Fruit fly (Drosophila melanogaster) whole organism, embryonic: ENCODE data around the gene Polr2D.
A peak's percentile ranks its signal among the peaks of the same experiment; 100 is the strongest.

Source experiments
- Aef1 ChIP-seq: fragments of 200-800 bp; sonication (Bioruptor generic); IDR thresholded peaks from 3 replicates; pipeline ENCODE4 v1.3.6; 2022; ENCODE audit warnings: missing biosample characterization, missing genetic modification characterization
- Bdp1 ChIP-seq: fragments of 200-800 bp; sonication (Bioruptor generic); optimal IDR thresholded peaks from 3 replicates; lab custom pipeline; 2016; ENCODE audit warnings: missing biosample characterization, missing genetic modification characterization
- CG10366 ChIP-seq: fragments of 200-800 bp; sonication (Bioruptor generic); IDR thresholded peaks from 2 replicates; pipeline ENCODE4 v1.3.6; 2022; ENCODE audit warnings: missing biosample characterization, missing genetic modification characterization
- CG12071 ChIP-seq: fragments of 200-800 bp; sonication (Bioruptor generic); optimal IDR thresholded peaks from 3 replicates; lab custom pipeline; 2018; ENCODE audit warnings: missing biosample characterization, mild to moderate bottlenecking, missing genetic modification characterization
- CG13894 ChIP-seq: fragments of 200-800 bp; sonication (Bioruptor generic); optimal IDR thresholded peaks from 3 replicates; lab custom pipeline; 2018; ENCODE audit warnings: missing biosample characterization, mild to moderate bottlenecking, missing genetic modification characterization, moderate library complexity
- CG14860 ChIP-seq: fragments of 200-800 bp; sonication (Bioruptor generic); IDR thresholded peaks from 3 replicates; pipeline ENCODE4 v1.3.6; 2022; ENCODE audit warnings: missing biosample characterization, missing genetic modification characterization; ENCODE audit not compliant: partially characterized antibody
- CG1603 ChIP-seq: fragments of 200-800 bp; sonication (Bioruptor generic); optimal IDR thresholded peaks from 2 replicates; lab custom pipeline; 2019; ENCODE audit warnings: missing biosample characterization, mild to moderate bottlenecking, missing genetic modification characterization, moderate library complexity
- CG18599 ChIP-seq: fragments of 200-800 bp; sonication (Bioruptor generic); optimal IDR thresholded peaks from 3 replicates; lab custom pipeline; 2017; ENCODE audit warnings: missing biosample characterization, missing genetic modification characterization, mild to moderate bottlenecking, moderate library complexity, missing genetic modification reagents
- CG3163 ChIP-seq: fragments of 200-800 bp; sonication (Bioruptor generic); optimal IDR thresholded peaks from 3 replicates; lab custom pipeline; 2016; ENCODE audit warnings: missing biosample characterization, missing genetic modification characterization
- CG32532 ChIP-seq: fragments of 200-800 bp; sonication (Bioruptor generic); IDR thresholded peaks from 2 replicates; pipeline ENCODE4 v1.3.6; 2022; ENCODE audit warnings: missing biosample characterization, missing genetic modification characterization
- CG4282 ChIP-seq: fragments of 200-800 bp; sonication (Bioruptor generic); optimal IDR thresholded peaks from 2 replicates; lab custom pipeline; 2016; ENCODE audit warnings: missing biosample characterization, missing genetic modification characterization
- CG4360 ChIP-seq: fragments of 200-800 bp; sonication (Bioruptor generic); IDR thresholded peaks from 2 replicates; pipeline ENCODE4 v1.3.6; 2022; ENCODE audit warnings: missing biosample characterization, missing genetic modification characterization
- CG7839 ChIP-seq: fragments of 200-800 bp; sonication (Bioruptor generic); optimal IDR thresholded peaks from 3 replicates; lab custom pipeline; 2018; ENCODE audit warnings: missing biosample characterization, mild to moderate bottlenecking, missing genetic modification characterization, moderate library complexity
- CG7963 ChIP-seq: fragments of 200-800 bp; sonication (Bioruptor generic); IDR thresholded peaks from 3 replicates; pipeline ENCODE4 v1.3.6; 2022; ENCODE audit warnings: missing biosample characterization, missing genetic modification characterization; ENCODE audit not compliant: partially characterized antibody
- CG8089 ChIP-seq: fragments of 200-800 bp; sonication (Bioruptor generic); optimal IDR thresholded peaks from 3 replicates; lab custom pipeline; 2016; ENCODE audit warnings: missing biosample characterization, missing genetic modification characterization
- CG9797 ChIP-seq: fragments of 200-800 bp; sonication (Bioruptor generic); optimal IDR thresholded peaks from 3 replicates; lab custom pipeline; 2018; ENCODE audit warnings: missing biosample characterization, mild to moderate bottlenecking, missing genetic modification characterization
- CG9932 ChIP-seq: fragments of 200-800 bp; sonication (Bioruptor generic); IDR thresholded peaks from 2 replicates; pipeline ENCODE4 v1.3.6; 2022; ENCODE audit warnings: missing biosample characterization, missing genetic modification characterization
- Gug ChIP-seq: fragments of 200-800 bp; sonication (Bioruptor generic); IDR thresholded peaks from 4 replicates; pipeline ENCODE4 v1.3.6; 2022; ENCODE audit warnings: missing biosample characterization, missing genetic modification characterization
- HLH54F ChIP-seq: fragments of 200-800 bp; sonication (Bioruptor generic); optimal IDR thresholded peaks from 3 replicates; lab custom pipeline; 2016; ENCODE audit warnings: missing biosample characterization, missing genetic modification characterization
- HmgD ChIP-seq: fragments of 200-800 bp; sonication (Bioruptor generic); optimal IDR thresholded peaks from 3 replicates; lab custom pipeline; 2016; ENCODE audit warnings: missing biosample characterization, missing genetic modification characterization
- Hsf ChIP-seq: fragments of 200-800 bp; sonication (Bioruptor generic); optimal IDR thresholded peaks from 3 replicates; lab custom pipeline; 2016; ENCODE audit warnings: missing biosample characterization, missing genetic modification characterization
- Lim3 ChIP-seq: fragments of 200-800 bp; sonication (Bioruptor generic); IDR thresholded peaks from 2 replicates; pipeline ENCODE4 v1.3.6; 2022; ENCODE audit warnings: missing biosample characterization, missing genetic modification characterization
- Med ChIP-seq: fragments of 200-800 bp; sonication (Bioruptor generic); peaks from one replicate; lab custom pipeline; 2016; ENCODE audit warnings: missing biosample characterization, missing genetic modification characterization, mild to moderate bottlenecking, inconsistent platforms, moderate library complexity
- Nf-YB ChIP-seq: fragments of 200-800 bp; sonication (Bioruptor generic); optimal IDR thresholded peaks from 3 replicates; lab custom pipeline; 2019; ENCODE audit warnings: missing biosample characterization, mild to moderate bottlenecking, missing genetic modification characterization, moderate library complexity
- Ptx1 ChIP-seq: fragments of 200-800 bp; sonication (Bioruptor generic); IDR thresholded peaks from 2 replicates; pipeline ENCODE4 v1.3.6; 2022; ENCODE audit warnings: missing biosample characterization, missing genetic modification characterization
- abd-A ChIP-seq: fragments of 200-800 bp; sonication (Bioruptor generic); optimal IDR thresholded peaks from 3 replicates; lab custom pipeline; 2019; ENCODE audit warnings: missing biosample characterization, mild to moderate bottlenecking, missing genetic modification characterization, moderate library complexity
- chinmo ChIP-seq: fragments of 200-800 bp; sonication (Bioruptor generic); IDR thresholded peaks from 4 replicates; pipeline ENCODE4 v1.3.6; 2022; ENCODE audit warnings: missing biosample characterization, missing genetic modification characterization; ENCODE audit not compliant: partially characterized antibody
- chn ChIP-seq: fragments of 200-800 bp; sonication (Bioruptor generic); optimal IDR thresholded peaks from 2 replicates; lab custom pipeline; 2016; ENCODE audit warnings: missing biosample characterization, missing genetic modification characterization
- corto ChIP-seq: fragments of 200-800 bp; sonication (Bioruptor generic); optimal IDR thresholded peaks from 2 replicates; lab custom pipeline; 2016; ENCODE audit warnings: missing biosample characterization, mild to moderate bottlenecking, missing genetic modification characterization, moderate library complexity
- dmrt11E ChIP-seq: fragments of 200-800 bp; sonication (Bioruptor generic); optimal IDR thresholded peaks from 3 replicates; lab custom pipeline; 2018; ENCODE audit warnings: missing biosample characterization, mild to moderate bottlenecking, missing genetic modification characterization, moderate library complexity
- ems ChIP-seq: fragments of 200-800 bp; sonication (Bioruptor generic); optimal IDR thresholded peaks from 3 replicates; lab custom pipeline; 2016; ENCODE audit warnings: missing biosample characterization, missing genetic modification characterization
- esg ChIP-seq: fragments of 200-800 bp; sonication (Bioruptor generic); conservative IDR thresholded peaks from 2 replicates; pipeline ENCODE4 v1.3.6; 2022; ENCODE audit warnings: missing biosample characterization, missing genetic modification characterization
- ftz-f1 ChIP-seq: fragments of 200-800 bp; sonication (Bioruptor generic); optimal IDR thresholded peaks from 2 replicates; lab custom pipeline; 2016; ENCODE audit warnings: missing biosample characterization, missing genetic modification characterization
- gce ChIP-seq: fragments of 200-800 bp; sonication (Bioruptor generic); IDR thresholded peaks from 3 replicates; pipeline ENCODE4 v1.3.6; 2022; ENCODE audit warnings: missing biosample characterization, missing genetic modification characterization
- gcm2 ChIP-seq: fragments of 200-800 bp; sonication (Bioruptor generic); optimal IDR thresholded peaks from 2 replicates; lab custom pipeline; 2016; ENCODE audit warnings: missing biosample characterization, missing genetic modification characterization
- her ChIP-seq: fragments of 200-800 bp; sonication (Bioruptor generic); optimal IDR thresholded peaks from 2 replicates; lab custom pipeline; 2016; ENCODE audit warnings: missing biosample characterization, missing genetic modification characterization
- inv ChIP-seq: fragments of 200-800 bp; sonication (Bioruptor generic); IDR thresholded peaks from 2 replicates; pipeline ENCODE4 v1.3.6; 2022; ENCODE audit warnings: missing biosample characterization, missing genetic modification characterization; ENCODE audit not compliant: partially characterized antibody
- mam ChIP-seq: fragments of 200-800 bp; sonication (Bioruptor generic); optimal IDR thresholded peaks from 3 replicates; lab custom pipeline; 2016; ENCODE audit warnings: missing biosample characterization, missing genetic modification characterization
- peb ChIP-seq: fragments of 200-800 bp; sonication (Bioruptor generic); IDR thresholded peaks from 2 replicates; pipeline ENCODE4 v1.3.6; 2022; ENCODE audit warnings: missing biosample characterization, missing genetic modification characterization
- pnt ChIP-seq: fragments of 200-800 bp; sonication (Bioruptor generic); optimal IDR thresholded peaks from 3 replicates; lab custom pipeline; 2016; ENCODE audit warnings: missing biosample characterization, missing genetic modification characterization
- slbo ChIP-seq: fragments of 200-800 bp; sonication (Bioruptor generic); IDR thresholded peaks from 2 replicates; pipeline ENCODE4 v1.3.6; 2022; ENCODE audit warnings: missing biosample characterization, missing genetic modification characterization
- so ChIP-seq: fragments of 200-800 bp; sonication (Bioruptor generic); IDR thresholded peaks from 3 replicates; pipeline ENCODE4 v1.3.6; 2022; ENCODE audit warnings: missing biosample characterization, missing genetic modification characterization
- sqz ChIP-seq: fragments of 200-800 bp; sonication (Bioruptor generic); optimal IDR thresholded peaks from 3 replicates; lab custom pipeline; 2018; ENCODE audit warnings: missing biosample characterization, mild to moderate bottlenecking, missing genetic modification characterization
- ssp ChIP-seq: fragments of 200-800 bp; sonication (Bioruptor generic); IDR thresholded peaks from 2 replicates; pipeline ENCODE4 v1.3.6; 2022; ENCODE audit warnings: missing biosample characterization, missing genetic modification characterization
- stwl ChIP-seq: fragments of 200-800 bp; sonication (Bioruptor generic); optimal IDR thresholded peaks from 3 replicates; lab custom pipeline; 2018; ENCODE audit warnings: missing biosample characterization, mild to moderate bottlenecking, missing genetic modification characterization, moderate library complexity
- tna ChIP-seq: fragments of 200-800 bp; sonication (Bioruptor generic); IDR thresholded peaks from 2 replicates; pipeline ENCODE4 v1.3.6; 2022; ENCODE audit warnings: missing biosample characterization, missing genetic modification characterization; ENCODE audit not compliant: partially characterized antibody
- tx ChIP-seq: fragments of 200-800 bp; sonication (Bioruptor generic); optimal IDR thresholded peaks from 2 replicates; lab custom pipeline; 2016; ENCODE audit warnings: missing biosample characterization, missing genetic modification characterization
- unpg ChIP-seq: fragments of 200-800 bp; sonication (Bioruptor generic); optimal IDR thresholded peaks from 3 replicates; lab custom pipeline; 2018; ENCODE audit warnings: missing biosample characterization, mild to moderate bottlenecking, missing genetic modification characterization, moderate library complexity
- usp ChIP-seq: fragments of >200 bp; optimal IDR thresholded peaks from 2 replicates; lab custom pipeline; 2017; ENCODE audit warnings: missing biosample characterization, missing genetic modification characterization
- zen ChIP-seq: fragments of 200-800 bp; sonication (Bioruptor generic); optimal IDR thresholded peaks from 3 replicates; lab custom pipeline; 2018; ENCODE audit warnings: missing biosample characterization, mild to moderate bottlenecking, missing genetic modification characterization, moderate library complexity

Polr2D gene

dm6 chr3R:18298298-18298899 lies 43.1 kb upstream of the Polr2D start (continued):
- TF ChIP-seq CG7963 (GFP tag; lab: Robert Waterston, UW) (no peak), dmrt11E (tag; lab: Kevin White, UChicago) (no peak), Gug (GFP tag; lab: Robert Waterston, UW) (0 out of 4 replicates have a peak, but pooled peaks have one; percentile 9), abd-A (peak; percentile 46), usp (GFP tag; lab: Kevin White, UChicago) (no peak), chn (GFP tag; lab: Kevin White, UChicago) (peak; percentile 23), sqz (peak; percentile 8), ems (GFP tag; lab: Kevin White, UChicago) (peak; percentile 22), CG7839 (tag; lab: Kevin White, UChicago) (peak; percentile 4), Hsf (no peak), tna (GFP tag; lab: Robert Waterston, UW) (no peak), CG4282 (GFP tag; lab: Kevin White, UChicago) (peak; percentile 13), Bdp1 (GFP tag; lab: Kevin White, UChicago) (no peak), stwl (no peak), CG1603 (tag; lab: Kevin White, UChicago) (no peak), pnt (GFP tag; lab: Kevin White, UChicago) (peak; percentile 18), HmgD (GFP tag; lab: Kevin White, UChicago) (peak; percentile 64), peb (GFP tag; lab: Robert Waterston, UW) (peak; percentile 20; the same call in 1 of the 2 replicates), Aef1 (GFP tag; lab: Robert Waterston, UW) (peak; percentile 72), Ptx1 (0 out of 2 replicates have a peak, but pooled peaks have one; percentile 23), CG9797 (GFP tag; lab: Kevin White, UChicago) (no peak), CG8089 (GFP tag; lab: Kevin White, UChicago) (peak; percentile 38), corto (GFP tag; lab: Kevin White, UChicago) (no peak), unpg (GFP tag; lab: Kevin White, UChicago) (peak; percentile 3), inv (GFP tag; lab: Robert Waterston, UW) (no peak), CG3163 (peak; percentile 22), ftz-f1 (GFP tag; lab: Kevin White, UChicago) (peak; percentile 97), CG18599 (GFP tag; lab: Kevin White, UChicago) (peak; percentile 54), CG12071 (GFP tag; lab: Kevin White, UChicago) (peak; percentile 38), zen (tag; lab: Kevin White, UChicago) (no peak), HLH54F (peak; percentile 11), Med (GFP tag; lab: Kevin White, UChicago) (peak; percentile 92), CG14860 (GFP tag; lab: Robert Waterston, UW) (peak; percentile 29; the same call in 1 of the 3 replicates), gce (GFP tag; lab: Robert Waterston, UW) (no peak), CG32532 (GFP tag; lab: Robert Waterston, UW) (peak; percentile 56), tx (GFP tag; lab: Kevin White, UChicago) (peak; percentile 17), esg (GFP tag; lab: Robert Waterston, UW) (no peak), Lim3 (no peak), Nf-YB (GFP tag; lab: Kevin White, UChicago) (no peak), CG4360 (GFP tag; lab: Robert Waterston, UW) (peak; percentile 95), CG10366 (no peak), mam (GFP tag; lab: Kevin White, UChicago) (peak; percentile 25), CG13894 (tag; lab: Kevin White, UChicago) (peak; percentile 56), her (GFP tag; lab: Kevin White, UChicago) (peak; percentile 38), chinmo (GFP tag; lab: Robert Waterston, UW) (peak; percentile 60; the same call in 2 of the 4 replicates), CG9932 (GFP tag; lab: Robert Waterston, UW) (peak; percentile 5; the same call in 1 of the 2 replicates), so (0 out of 3 replicates have a peak, but pooled peaks have one; percentile 37), ssp (GFP tag; lab: Robert Waterston, UW) (no peak), gcm2 (GFP tag; lab: Kevin White, UChicago) (peak; percentile 11), slbo (GFP tag; lab: Robert Waterston, UW) (peak; percentile 38)
